Worm (Caenorhabditis elegans) whole organism, L2 larva: ENCODE data around the gene fmil-1.

ENCODE experiments used
- F13H6.1 ChIP-seq: sonication (generic microtip); optimal IDR thresholded peaks from 2 replicates; lab custom pipeline; 2016; ENCODE audit warnings: missing genetic modification characterization, missing compliant biosample characterization
- R02D3.7 ChIP-seq: fragments of 150-350 bp; optimal IDR thresholded peaks from 2 replicates; lab custom pipeline; 2014; ENCODE audit warnings: missing biosample characterization, missing genetic modification characterization
- Y55F3AM.14 ChIP-seq: fragments of 200-800 bp; sonication (Bioruptor generic); optimal IDR thresholded peaks from 2 replicates; lab custom pipeline; 2018; ENCODE audit warnings: mild to moderate bottlenecking, missing genetic modification characterization, missing compliant biosample characterization
- alr-1 ChIP-seq: fragments of 150-350 bp; optimal IDR thresholded peaks from 2 replicates; lab custom pipeline; 2014; ENCODE audit warnings: missing biosample characterization, missing genetic modification characterization
- ama-1 ChIP-seq: fragments of 150-350 bp; optimal IDR thresholded peaks from 2 replicates; lab custom pipeline; 2018; ENCODE audit warnings: inconsistent platforms
- blmp-1 ChIP-seq: sonication (generic microtip); optimal IDR thresholded peaks from 2 replicates; lab custom pipeline; 2017; ENCODE audit warnings: missing genetic modification characterization, mild to moderate bottlenecking, missing compliant biosample characterization, antibody characterized with exemption, moderate library complexity; ENCODE audit not compliant: insufficient read depth
- ceh-16 ChIP-seq: fragments of 150-350 bp; optimal IDR thresholded peaks from 2 replicates; lab custom pipeline; 2014; ENCODE audit warnings: missing biosample characterization, missing genetic modification characterization
- ceh-82 ChIP-seq: fragments of 150-350 bp; optimal IDR thresholded peaks from 2 replicates; lab custom pipeline; 2014; ENCODE audit warnings: missing biosample characterization, missing genetic modification characterization
- crh-2 ChIP-seq: sonication (generic microtip); optimal IDR thresholded peaks from 2 replicates; lab custom pipeline; 2017; ENCODE audit warnings: missing biosample characterization, missing genetic modification characterization
- dmd-4 ChIP-seq: sonication (generic microtip); optimal IDR thresholded peaks from 2 replicates; lab custom pipeline; 2017; ENCODE audit warnings: missing biosample characterization, missing genetic modification characterization
- egl-27 ChIP-seq: sonication (generic microtip); optimal IDR thresholded peaks from 3 replicates; lab custom pipeline; 2017; ENCODE audit warnings: missing biosample characterization, missing genetic modification reagents, missing genetic modification characterization
- elt-1 ChIP-seq: fragments of 150-350 bp; optimal IDR thresholded peaks from 2 replicates; lab custom pipeline; 2014; ENCODE audit warnings: missing biosample characterization, missing genetic modification characterization
- elt-3 ChIP-seq: sonication (generic microtip); optimal IDR thresholded peaks from 2 replicates; lab custom pipeline; 2017; ENCODE audit warnings: missing biosample characterization, missing genetic modification characterization
- fos-1 ChIP-seq: fragments of 150-350 bp; optimal IDR thresholded peaks from 2 replicates; lab custom pipeline; 2014; ENCODE audit warnings: missing biosample characterization, missing genetic modification characterization
- gmeb-1 ChIP-seq: fragments of 150-350 bp; optimal IDR thresholded peaks from 2 replicates; lab custom pipeline; 2014; ENCODE audit warnings: missing biosample characterization, missing genetic modification characterization
- lin-11 ChIP-seq: fragments of 150-350 bp; sonication (generic microtip); optimal IDR thresholded peaks from 2 replicates; lab custom pipeline; 2014; ENCODE audit warnings: missing biosample characterization, missing genetic modification characterization, inconsistent platforms, mixed read lengths
- lin-13 ChIP-seq: fragments of 150-350 bp; optimal IDR thresholded peaks from 2 replicates; lab custom pipeline; 2014; ENCODE audit warnings: missing biosample characterization, missing genetic modification reagents, missing genetic modification characterization
- lsy-2 ChIP-seq, 2 experiments: fragments of 150-350 bp in 1 of 2; sonication (generic microtip) in 1 of 2; optimal IDR thresholded peaks; 2 replicates each; lab custom pipeline; 2014 to 2017; ENCODE audit warnings: missing biosample characterization in 2 of 2, missing genetic modification characterization in 2 of 2
- mab-5 ChIP-seq: fragments of 150-350 bp; optimal IDR thresholded peaks from 2 replicates; lab custom pipeline; 2014; ENCODE audit warnings: missing biosample characterization, missing genetic modification characterization
- mbf-1 ChIP-seq: sonication (generic microtip); optimal IDR thresholded peaks from 2 replicates; lab custom pipeline; 2017; ENCODE audit warnings: missing biosample characterization, missing genetic modification characterization
- mdl-1 ChIP-seq, 2 experiments: fragments of 150-350 bp in 1 of 2; sonication (generic microtip) in 1 of 2; optimal IDR thresholded peaks; 2 replicates each; lab custom pipeline; 2017; ENCODE audit warnings: missing biosample characterization in 2 of 2, missing genetic modification characterization in 2 of 2
- nhr-10 ChIP-seq: sonication (generic microtip); optimal IDR thresholded peaks from 2 replicates; lab custom pipeline; 2017; ENCODE audit warnings: missing biosample characterization, missing genetic modification characterization
- nhr-11 ChIP-seq: fragments of 150-350 bp; optimal IDR thresholded peaks from 2 replicates; lab custom pipeline; 2014; ENCODE audit warnings: missing biosample characterization, missing genetic modification characterization
- nhr-12 ChIP-seq: fragments of 150-350 bp; optimal IDR thresholded peaks from 2 replicates; lab custom pipeline; 2014; ENCODE audit warnings: missing biosample characterization, missing genetic modification characterization
- nhr-129 ChIP-seq: fragments of 150-350 bp; optimal IDR thresholded peaks from 2 replicates; lab custom pipeline; 2014; ENCODE audit warnings: missing biosample characterization, missing genetic modification characterization
- nhr-21 ChIP-seq: fragments of 150-350 bp; optimal IDR thresholded peaks from 2 replicates; lab custom pipeline; 2014; ENCODE audit warnings: missing biosample characterization, missing genetic modification characterization
- nhr-23 ChIP-seq: fragments of 150-350 bp; optimal IDR thresholded peaks from 2 replicates; lab custom pipeline; 2014; ENCODE audit warnings: missing biosample characterization, missing genetic modification reagents, missing genetic modification characterization
- nhr-25 ChIP-seq: fragments of 150-350 bp; sonication (generic microtip); optimal IDR thresholded peaks from 3 replicates; lab custom pipeline; 2014; ENCODE audit warnings: missing biosample characterization, missing genetic modification characterization
- nhr-6 ChIP-seq: fragments of 150-350 bp; optimal IDR thresholded peaks from 2 replicates; lab custom pipeline; 2014; ENCODE audit warnings: missing biosample characterization, missing genetic modification characterization
- sma-3 ChIP-seq: sonication (generic microtip); optimal IDR thresholded peaks from 2 replicates; lab custom pipeline; 2016; ENCODE audit warnings: missing genetic modification reagents, missing genetic modification characterization, missing compliant biosample characterization
- sma-9 ChIP-seq, 2 experiments: fragments of 150-350 bp in 1 of 2; sonication (generic microtip) in 1 of 2; optimal IDR thresholded peaks; 2 replicates each; lab custom pipeline; 2014 to 2016; ENCODE audit warnings: missing genetic modification characterization in 2 of 2, mild to moderate bottlenecking in 1 of 2, missing biosample characterization in 1 of 2, missing compliant biosample characterization in 1 of 2, missing genetic modification reagents in 1 of 2, moderate library complexity in 1 of 2
- snpc-4 ChIP-seq: fragments of 150-350 bp; optimal IDR thresholded peaks from 2 replicates; lab custom pipeline; 2014; ENCODE audit warnings: missing biosample characterization, missing genetic modification characterization
- zag-1 ChIP-seq: fragments of 150-350 bp; optimal IDR thresholded peaks from 2 replicates; lab custom pipeline; 2014; ENCODE audit warnings: missing biosample characterization, missing genetic modification characterization
- ztf-1 ChIP-seq: fragments of 200-800 bp; sonication (Bioruptor generic); conservative IDR thresholded peaks from 2 replicates; pipeline ENCODE4 v1.3.6; 2022; ENCODE audit warnings: missing genetic modification characterization, missing compliant biosample characterization
- ztf-11 ChIP-seq: sonication (generic microtip); optimal IDR thresholded peaks from 2 replicates; lab custom pipeline; 2017; ENCODE audit warnings: missing biosample characterization, missing genetic modification characterization
- ztf-4 ChIP-seq: fragments of 150-350 bp; optimal IDR thresholded peaks from 2 replicates; lab custom pipeline; 2014; ENCODE audit warnings: missing biosample characterization, missing genetic modification characterization

The fmil-1 gene

ce11 chrIV:3654214-3654613, 14.3 kb downstream of the fmil-1 start (continued):
- TF ChIP-seq nhr-25 (tag; lab: Kevin White, UChicago) (peak; percentile 64), dmd-4 (tag; lab: Kevin White, UChicago) (no peak), nhr-12 (tag; lab: Kevin White, UChicago) (no peak), R02D3.7 (no peak), gmeb-1 (tag; lab: Kevin White, UChicago) (peak; percentile 33), nhr-11 (tag; lab: Kevin White, UChicago) (no peak), elt-1 (tag; lab: Kevin White, UChicago) (no peak), lin-11 (tag; lab: Kevin White, UChicago) (peak; percentile 3), zag-1 (no peak), egl-27 (peak; percentile 69), ztf-1 (no peak), sma-9 (GFP tag; optimal IDR thresholded peaks at IDR 0.05; lab: Kevin White, UChicago) (peak; percentile 99), sma-9 (tag; optimal IDR thresholded peaks at IDR 0.05; lab: Kevin White, UChicago) (no peak)

ce11 chrIV:3653420-3653823, 15.1 kb downstream of the fmil-1 start:
- peak; percentile 6 to 65 for TF ChIP-seq mdl-1 (tag; optimal IDR thresholded peaks at IDR 0.05; lab: Kevin White, UChicago)
- TF ChIP-seq sma-3 (GFP tag; lab: Kevin White, UChicago): peak; percentile 91
- TF ChIP-seq blmp-1 (tag; lab: Kevin White, UChicago): peak; percentile 38
- peak; percentile 32 for TF ChIP-seq egl-27
- no peak for TF ChIP-seq lin-13 (GFP tag; lab: Kevin White, UChicago)
- peak; percentile 70 for TF ChIP-seq gmeb-1 (tag; lab: Kevin White, UChicago)
- TF ChIP-seq nhr-23 (tag; lab: Kevin White, UChicago): no peak
- TF ChIP-seq F13H6.1 (tag; lab: Kevin White, UChicago): peak; percentile 64
- TF ChIP-seq lsy-2 (tag; optimal IDR thresholded peaks at IDR 0.05; lab: Kevin White, UChicago): peak in 1 of 2 experiments; percentile 84
- TF ChIP-seq nhr-21: peak; percentile 94
- TF ChIP-seq fos-1 (tag; lab: Kevin White, UChicago): peak; percentile 41
- TF ChIP-seq nhr-129 (tag; lab: Kevin White, UChicago): peak; percentile 67
- TF ChIP-seq nhr-11 (tag; lab: Kevin White, UChicago): no peak
- peak; percentile 96 for TF ChIP-seq sma-9 (GFP tag; optimal IDR thresholded peaks at IDR 0.05; lab: Kevin White, UChicago)
- TF ChIP-seq sma-9 (tag; optimal IDR thresholded peaks at IDR 0.05; lab: Kevin White, UChicago): no peak
- TF ChIP-seq nhr-6 (tag; lab: Kevin White, UChicago): no peak
- TF ChIP-seq nhr-10 (tag; lab: Kevin White, UChicago): no peak
- no peak for TF ChIP-seq snpc-4 (tag; lab: Kevin White, UChicago)
- TF ChIP-seq Y55F3AM.14 (GFP tag; lab: Kevin White, UChicago): peak; percentile 17
- TF ChIP-seq ama-1: no peak
- TF ChIP-seq ceh-16 (tag; lab: Kevin White, UChicago): no peak
- peak; percentile 64 for TF ChIP-seq crh-2 (tag; lab: Kevin White, UChicago)
- TF ChIP-seq ztf-11 (tag; lab: Kevin White, UChicago): no peak
- TF ChIP-seq nhr-25 (tag; lab: Kevin White, UChicago): peak; percentile 89
- no peak for TF ChIP-seq ceh-82 (tag; lab: Kevin White, UChicago)

- TF ChIP-seq alr-1 (tag; lab: Kevin White, UChicago) (no peak), egl-27 (no peak), mbf-1 (tag; lab: Kevin White, UChicago) (no peak), elt-3 (no peak), ztf-4 (tag; lab: Kevin White, UChicago) (no peak), ztf-11 (tag; lab: Kevin White, UChicago) (no peak)
Observed at ce11 chrIV:3652784-3653383, 15.6 kb downstream of the fmil-1 start.

ce11 chrIV:3652223-3652622, 16.3 kb downstream of the fmil-1 start:
- TF ChIP-seq sma-9 (GFP tag; optimal IDR thresholded peaks at IDR 0.05; lab: Kevin White, UChicago) (peak; percentile 44), sma-9 (tag; optimal IDR thresholded peaks at IDR 0.05; lab: Kevin White, UChicago) (no peak), R02D3.7 (no peak), mab-5 (tag; lab: Kevin White, UChicago) (no peak), mdl-1 (tag; optimal IDR thresholded peaks at IDR 0.05; lab: Kevin White, UChicago) (peak in 1 of 2 experiments; percentile 8), nhr-129 (tag; lab: Kevin White, UChicago) (peak; percentile 93), sma-3 (GFP tag; lab: Kevin White, UChicago) (peak; percentile 18), lsy-2 (tag; optimal IDR thresholded peaks at IDR 0.05; lab: Kevin White, UChicago) (peak in 1 of 2 experiments; percentile 15), nhr-25 (tag; lab: Kevin White, UChicago) (peak; percentile 48)
